Worm (Caenorhabditis elegans) whole organism, L3 larva: ENCODE measurements around the gene best-14.

Experiments
- aly-2 ChIP-seq: fragments of 150-350 bp; optimal IDR thresholded peaks from 2 replicates; lab custom pipeline; 2014; ENCODE audit warnings: missing biosample characterization, missing genetic modification characterization
- ceh-28 ChIP-seq: fragments of 150-350 bp; optimal IDR thresholded peaks from 2 replicates; lab custom pipeline; 2014; ENCODE audit warnings: missing biosample characterization, missing genetic modification reagents, missing genetic modification characterization
- nhr-11 ChIP-seq: fragments of 150-350 bp; optimal IDR thresholded peaks from 2 replicates; lab custom pipeline; 2014; ENCODE audit warnings: missing biosample characterization, missing genetic modification characterization
- ztf-4 ChIP-seq: fragments of 150-350 bp; optimal IDR thresholded peaks from 2 replicates; lab custom pipeline; 2014; ENCODE audit warnings: missing biosample characterization, missing genetic modification characterization

DNA sequence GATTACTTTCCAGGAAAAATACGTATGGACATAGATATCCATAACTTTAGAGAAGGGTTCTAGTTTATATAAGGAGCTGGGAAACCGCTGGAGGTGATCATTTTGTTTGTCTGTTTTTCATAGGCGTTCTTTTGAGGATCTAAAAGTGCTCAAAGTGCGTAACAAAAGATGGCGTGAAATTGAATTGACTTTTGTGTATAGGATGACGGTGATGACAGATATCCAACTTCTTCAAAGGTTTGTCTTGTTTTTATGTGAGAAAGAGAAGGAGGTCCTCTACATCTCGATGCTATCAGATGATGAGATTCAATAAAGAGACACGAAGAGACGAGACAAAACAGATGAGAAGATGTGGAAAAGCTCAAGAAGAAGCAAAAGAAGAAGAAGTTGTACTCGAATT, 41.1 kb upstream of the best-14 start:
- TF ChIP-seq ztf-4 (tag; lab: Kevin White, UChicago) (no peak), aly-2 (no peak), ceh-28 (no peak), nhr-11 (no peak)
